Fruit fly (Drosophila melanogaster) whole organism, embryonic: ENCODE data around the gene CG6569.

Source experiments
- CG10274 ChIP-seq: fragments of 200-800 bp; sonication (Bioruptor generic); optimal IDR thresholded peaks from 3 replicates; lab custom pipeline; 2017; ENCODE audit warnings: missing biosample characterization, mild to moderate bottlenecking, missing genetic modification characterization
- CG15696 ChIP-seq: fragments of 200-800 bp; sonication (Bioruptor generic); optimal IDR thresholded peaks from 2 replicates; lab custom pipeline; 2019; ENCODE audit warnings: missing biosample characterization, mild to moderate bottlenecking, missing genetic modification characterization, moderate library complexity
- CG17385 ChIP-seq: fragments of 200-800 bp; sonication (Bioruptor generic); optimal IDR thresholded peaks from 3 replicates; lab custom pipeline; 2018; ENCODE audit warnings: missing biosample characterization, mild to moderate bottlenecking, missing genetic modification characterization
- CG5180 ChIP-seq: fragments of 200-800 bp; sonication (Bioruptor generic); optimal IDR thresholded peaks from 3 replicates; lab custom pipeline; 2017; ENCODE audit warnings: missing biosample characterization, missing genetic modification characterization, mild to moderate bottlenecking, moderate library complexity, missing genetic modification reagents
- H15 ChIP-seq: fragments of 200-800 bp; sonication (Bioruptor generic); IDR thresholded peaks from 3 replicates; pipeline ENCODE4 v1.3.6; 2022; ENCODE audit warnings: missing biosample characterization, missing genetic modification characterization
- HmgD ChIP-seq: fragments of 200-800 bp; sonication (Bioruptor generic); optimal IDR thresholded peaks from 3 replicates; lab custom pipeline; 2016; ENCODE audit warnings: missing biosample characterization, missing genetic modification characterization
- Hr78 ChIP-seq, 2 experiments: fragments of 200-800 bp in 1 of 2; fragments of >200 bp in 1 of 2; sonication (Bioruptor generic) in 1 of 2; optimal IDR thresholded peaks; 2 replicates each; lab custom pipeline; 2017 to 2019; ENCODE audit warnings: missing biosample characterization in 2 of 2, missing genetic modification characterization in 2 of 2, mild to moderate bottlenecking in 1 of 2, moderate library complexity in 1 of 2
- Pdp1 ChIP-seq, 2 experiments: fragments of 200-800 bp; sonication (Bioruptor generic); optimal IDR thresholded peaks; 3 replicates each; lab custom pipeline; 2016; ENCODE audit warnings: missing biosample characterization in 2 of 2, missing genetic modification characterization in 2 of 2, mild to moderate bottlenecking in 1 of 2, moderate library complexity in 1 of 2
- cato ChIP-seq: fragments of 200-800 bp; sonication (Bioruptor generic); optimal IDR thresholded peaks from 2 replicates; lab custom pipeline; 2016; ENCODE audit warnings: missing biosample characterization, missing genetic modification characterization, borderline replicate concordance
- fd64A ChIP-seq: fragments of 200-800 bp; sonication (Bioruptor generic); optimal IDR thresholded peaks from 3 replicates; lab custom pipeline; 2018; ENCODE audit warnings: missing biosample characterization, mild to moderate bottlenecking, missing genetic modification characterization
- ftz-f1 ChIP-seq: fragments of 200-800 bp; sonication (Bioruptor generic); optimal IDR thresholded peaks from 2 replicates; lab custom pipeline; 2016; ENCODE audit warnings: missing biosample characterization, missing genetic modification characterization
- gfzf ChIP-seq: fragments of 200-800 bp; sonication (Bioruptor generic); optimal IDR thresholded peaks from 2 replicates; lab custom pipeline; 2016; ENCODE audit warnings: missing biosample characterization, mild to moderate bottlenecking, missing genetic modification characterization, moderate library complexity
- sob ChIP-seq: fragments of 200-800 bp; sonication (Bioruptor generic); IDR thresholded peaks from 2 replicates; pipeline ENCODE4 v1.3.6; 2022; ENCODE audit warnings: missing biosample characterization, missing genetic modification characterization

DNA sequence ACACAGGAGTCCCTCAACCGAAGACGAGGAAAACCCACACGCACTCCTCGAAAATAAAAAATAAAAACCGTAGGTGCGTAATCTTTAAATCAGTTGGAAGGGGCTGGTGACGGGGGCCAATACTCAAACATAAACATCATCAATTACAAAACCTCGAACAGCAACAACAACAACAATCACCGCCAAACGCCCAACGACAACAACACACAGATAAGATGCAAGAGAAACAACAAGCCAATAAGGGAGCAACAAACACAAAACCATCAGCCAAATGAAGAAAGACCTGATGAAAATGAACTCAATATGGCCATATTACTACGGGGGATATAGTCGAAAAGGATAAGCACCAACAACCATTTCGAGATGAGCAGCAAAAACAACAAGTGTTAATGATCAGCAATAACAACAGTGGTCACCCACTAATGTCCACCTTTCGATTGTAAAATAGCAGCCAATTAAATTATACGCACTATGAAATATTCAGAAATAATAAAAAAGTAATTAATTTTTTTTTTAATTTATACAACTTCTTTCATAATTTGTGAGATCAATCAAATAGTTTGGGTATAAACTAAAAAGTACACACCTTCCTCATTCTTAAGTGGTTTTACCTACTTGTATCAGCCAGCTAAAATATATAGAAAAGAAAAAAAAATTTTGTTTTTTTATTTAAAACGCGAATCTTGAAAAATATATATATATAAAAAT is 43.9 kb downstream of the CG6569 start:
- no peak for TF ChIP-seq H15 (GFP tag; lab: Robert Waterston, UW)
- no peak for TF ChIP-seq HmgD (GFP tag; lab: Kevin White, UChicago)
- no peak for TF ChIP-seq CG5180
- no peak for TF ChIP-seq cato
- peak in 1 of 2 experiments; percentile 4 for TF ChIP-seq Pdp1 (GFP tag; optimal IDR thresholded peaks at IDR 0.05; lab: Kevin White, UChicago)
- TF ChIP-seq CG17385 (GFP tag; lab: Kevin White, UChicago) = peak; percentile 6
- TF ChIP-seq ftz-f1 (GFP tag; lab: Kevin White, UChicago) = no peak
- TF ChIP-seq CG15696 (tag; lab: Kevin White, UChicago) = peak; percentile 83
- no peak for TF ChIP-seq gfzf (GFP tag; lab: Kevin White, UChicago)
- no peak for TF ChIP-seq sob
- TF ChIP-seq Hr78 (GFP tag; optimal IDR thresholded peaks at IDR 0.05; lab: Kevin White, UChicago) = no peak
- TF ChIP-seq fd64A (GFP tag; lab: Kevin White, UChicago) = no peak
- no peak for TF ChIP-seq CG10274 (GFP tag; lab: Kevin White, UChicago)
